Worm (Caenorhabditis elegans) whole organism, L4 larva: Measurements from ENCODE around the gene T05H4.15.

ENCODE experiments used
- F26F4.8 ChIP-seq: fragments of 200-800 bp; sonication (Bioruptor generic); conservative IDR thresholded peaks from 2 replicates; pipeline ENCODE4 v1.3.6; 2022; ENCODE audit warnings: missing genetic modification characterization, missing compliant biosample characterization
- F37D6.2 ChIP-seq: sonication (generic microtip); optimal IDR thresholded peaks from 2 replicates; lab custom pipeline; 2016; ENCODE audit warnings: mild to moderate bottlenecking, missing genetic modification characterization, missing compliant biosample characterization
- F44E2.7 ChIP-seq: fragments of 200-800 bp; sonication (Bioruptor generic); IDR thresholded peaks from 2 replicates; pipeline ENCODE4 v2.1.2; 2022; ENCODE audit warnings: missing genetic modification characterization, missing compliant biosample characterization
- F49E8.2 ChIP-seq: sonication (generic microtip); optimal IDR thresholded peaks from 2 replicates; lab custom pipeline; 2016; ENCODE audit warnings: missing compliant biosample characterization, mild to moderate bottlenecking, missing genetic modification characterization, borderline replicate concordance
- T20F7.1 ChIP-seq: fragments of 200-800 bp; sonication (Bioruptor generic); optimal IDR thresholded peaks from 2 replicates; lab custom pipeline; 2018; ENCODE audit warnings: mild to moderate bottlenecking, missing genetic modification characterization, missing compliant biosample characterization
- Y105C5A.15 ChIP-seq: fragments of 200-800 bp; sonication (Bioruptor generic); IDR thresholded peaks from 2 replicates; pipeline ENCODE4 v1.3.6; 2022; ENCODE audit warnings: missing genetic modification characterization, missing compliant biosample characterization
- Y5F2A.4 ChIP-seq: fragments of 200-800 bp; sonication (Bioruptor generic); optimal IDR thresholded peaks from 2 replicates; lab custom pipeline; 2018; ENCODE audit warnings: mild to moderate bottlenecking, missing genetic modification characterization, missing compliant biosample characterization
- ZK337.2 ChIP-seq: fragments of 200-800 bp; sonication (Bioruptor generic); IDR thresholded peaks from 2 replicates; pipeline ENCODE4 v1.3.6; 2022; ENCODE audit warnings: missing genetic modification reagents, missing genetic modification characterization, missing compliant biosample characterization
- aly-2 ChIP-seq: sonication (generic microtip); optimal IDR thresholded peaks from 2 replicates; lab custom pipeline; 2018; ENCODE audit warnings: missing biosample characterization, missing genetic modification characterization
- ama-1 ChIP-seq: fragments of 150-350 bp; optimal IDR thresholded peaks from 2 replicates; lab custom pipeline; 2014; ENCODE audit warnings: inconsistent platforms, mixed read lengths
- arid-1 ChIP-seq: fragments of 200-800 bp; sonication (Bioruptor generic); conservative IDR thresholded peaks from 2 replicates; pipeline ENCODE4 v1.3.6; 2022; ENCODE audit warnings: missing genetic modification reagents, missing genetic modification characterization, missing compliant biosample characterization
- ceh-32 ChIP-seq: sonication (generic microtip); optimal IDR thresholded peaks from 2 replicates; lab custom pipeline; 2016; ENCODE audit warnings: mild to moderate bottlenecking, missing genetic modification characterization, missing compliant biosample characterization; ENCODE audit not compliant: poor library complexity
- ceh-62 ChIP-seq: sonication (generic microtip); optimal IDR thresholded peaks from 2 replicates; lab custom pipeline; 2017; ENCODE audit warnings: missing biosample characterization, missing genetic modification characterization
- ces-1 ChIP-seq: fragments of 150-350 bp; sonication (generic microtip); optimal IDR thresholded peaks from 4 replicates; lab custom pipeline; 2014; ENCODE audit warnings: missing biosample characterization, missing genetic modification reagents, missing genetic modification characterization
- cey-2 ChIP-seq: sonication (generic microtip); optimal IDR thresholded peaks from 3 replicates; lab custom pipeline; 2017; ENCODE audit warnings: missing genetic modification characterization, mild to moderate bottlenecking, missing compliant biosample characterization, antibody characterized with exemption, borderline replicate concordance; ENCODE audit not compliant: insufficient read depth
- ctbp-1 ChIP-seq: fragments of 200-800 bp; sonication (Bioruptor generic); IDR thresholded peaks from 2 replicates; pipeline ENCODE4 v1.3.6; 2022; ENCODE audit warnings: missing genetic modification reagents, missing genetic modification characterization, missing compliant biosample characterization
- daf-16 ChIP-seq, 3 experiments: sonication (generic microtip); optimal IDR thresholded peaks; 2 replicates each; lab custom pipeline; 2016 to 2017; ENCODE audit warnings: missing genetic modification characterization in 3 of 3, missing genetic modification reagents in 3 of 3, mild to moderate bottlenecking in 2 of 3, missing compliant biosample characterization in 2 of 3, missing biosample characterization in 1 of 3, moderate library complexity in 1 of 3
- daf-8 ChIP-seq: fragments of 200-800 bp; sonication (Bioruptor generic); IDR thresholded peaks from 2 replicates; pipeline ENCODE4 v1.3.6; 2022; ENCODE audit warnings: missing genetic modification characterization, missing compliant biosample characterization
- dmd-6 ChIP-seq: fragments of 200-800 bp; sonication (Bioruptor generic); IDR thresholded peaks from 2 replicates; pipeline ENCODE4 v1.3.6; 2022; ENCODE audit warnings: missing genetic modification reagents, missing genetic modification characterization, missing compliant biosample characterization
- dmd-8 ChIP-seq: fragments of 200-800 bp; sonication (Bioruptor generic); IDR thresholded peaks from 2 replicates; pipeline ENCODE4 v1.3.6; 2022; ENCODE audit warnings: missing genetic modification characterization, missing compliant biosample characterization
- duxl-1 ChIP-seq: sonication (generic microtip); optimal IDR thresholded peaks from 2 replicates; lab custom pipeline; 2016; ENCODE audit warnings: mild to moderate bottlenecking, missing genetic modification characterization, moderate library complexity, missing compliant biosample characterization; ENCODE audit not compliant: poor library complexity
- egl-27 ChIP-seq: sonication (generic microtip); optimal IDR thresholded peaks from 3 replicates; lab custom pipeline; 2017; ENCODE audit warnings: missing biosample characterization, missing genetic modification reagents, missing genetic modification characterization
- fkh-10 ChIP-seq: fragments of 150-350 bp; optimal IDR thresholded peaks from 2 replicates; lab custom pipeline; 2014; ENCODE audit warnings: missing biosample characterization, missing genetic modification reagents, missing genetic modification characterization
- hlh-11 ChIP-seq: fragments of 200-800 bp; sonication (Bioruptor generic); optimal IDR thresholded peaks from 2 replicates; lab custom pipeline; 2018; ENCODE audit warnings: mild to moderate bottlenecking, missing genetic modification characterization, missing compliant biosample characterization
- hmg-1.1 ChIP-seq: fragments of 200-800 bp; sonication (Bioruptor generic); IDR thresholded peaks from 2 replicates; pipeline ENCODE4 v1.3.6; 2022; ENCODE audit warnings: missing genetic modification reagents, missing genetic modification characterization, missing compliant biosample characterization
- jun-1 ChIP-seq: fragments of 150-350 bp; optimal IDR thresholded peaks from 2 replicates; lab custom pipeline; 2014; ENCODE audit warnings: missing biosample characterization, missing genetic modification reagents, missing genetic modification characterization
- lim-7 ChIP-seq: fragments of 200-800 bp; sonication (Bioruptor generic); IDR thresholded peaks from 2 replicates; pipeline ENCODE4 v1.3.6; 2022; ENCODE audit warnings: missing genetic modification characterization, missing compliant biosample characterization
- lin-1 ChIP-seq: fragments of 200-800 bp; sonication (Bioruptor generic); IDR thresholded peaks from 2 replicates; pipeline ENCODE4 v1.3.6; 2022; ENCODE audit warnings: missing genetic modification reagents, missing genetic modification characterization, missing compliant biosample characterization
- lin-29 ChIP-seq: fragments of 200-800 bp; sonication (Bioruptor generic); IDR thresholded peaks from 2 replicates; pipeline ENCODE4 v1.3.6; 2022; ENCODE audit warnings: missing genetic modification reagents, missing genetic modification characterization, missing compliant biosample characterization
- lin-38 ChIP-seq: fragments of 200-800 bp; sonication (Bioruptor generic); IDR thresholded peaks from 2 replicates; pipeline ENCODE4 v1.3.6; 2022; ENCODE audit warnings: missing genetic modification reagents, missing genetic modification characterization, missing compliant biosample characterization
- lir-3 ChIP-seq: sonication (generic microtip); optimal IDR thresholded peaks from 2 replicates; lab custom pipeline; 2016; ENCODE audit warnings: mild to moderate bottlenecking, missing genetic modification characterization, missing compliant biosample characterization
- mdl-1 ChIP-seq, 2 experiments: fragments of 150-350 bp in 1 of 2; sonication (generic microtip) in 1 of 2; optimal IDR thresholded peaks; 2 replicates each; lab custom pipeline; 2014 to 2017; ENCODE audit warnings: missing biosample characterization in 2 of 2, missing genetic modification characterization in 2 of 2
- mep-1 ChIP-seq: fragments of 150-350 bp; sonication (generic microtip); optimal IDR thresholded peaks from 3 replicates; lab custom pipeline; 2014; ENCODE audit warnings: missing biosample characterization, missing genetic modification characterization
- mes-2 ChIP-seq: sonication (generic microtip); optimal IDR thresholded peaks from 2 replicates; lab custom pipeline; 2016; ENCODE audit warnings: missing genotype, mild to moderate bottlenecking, missing genetic modification characterization, missing compliant biosample characterization; ENCODE audit not compliant: poor library complexity, severe bottlenecking
- mxl-3 ChIP-seq: fragments of 200-800 bp; sonication (Bioruptor generic); optimal IDR thresholded peaks from 2 replicates; lab custom pipeline; 2018; ENCODE audit warnings: mild to moderate bottlenecking, missing genetic modification characterization, missing compliant biosample characterization
- nhr-11 ChIP-seq: fragments of 150-350 bp; optimal IDR thresholded peaks from 2 replicates; lab custom pipeline; 2014; ENCODE audit warnings: missing biosample characterization, missing genetic modification characterization
- nhr-237 ChIP-seq: sonication (generic microtip); optimal IDR thresholded peaks from 2 replicates; lab custom pipeline; 2017; ENCODE audit warnings: missing biosample characterization, missing genetic modification characterization
- nhr-28 ChIP-seq: fragments of 150-350 bp; optimal IDR thresholded peaks from 2 replicates; lab custom pipeline; 2014; ENCODE audit warnings: missing biosample characterization, missing genetic modification characterization
- nhr-48 ChIP-seq: sonication (generic microtip); optimal IDR thresholded peaks from 2 replicates; lab custom pipeline; 2016; ENCODE audit warnings: mild to moderate bottlenecking, missing genetic modification characterization, missing compliant biosample characterization
- nhr-77 ChIP-seq: fragments of 150-350 bp; optimal IDR thresholded peaks from 2 replicates; lab custom pipeline; 2014; ENCODE audit warnings: missing biosample characterization, missing genetic modification characterization
- php-3 ChIP-seq: fragments of 200-800 bp; sonication (Bioruptor generic); IDR thresholded peaks from 2 replicates; pipeline ENCODE4 v1.3.6; 2022; ENCODE audit warnings: missing genetic modification reagents, missing genetic modification characterization, missing compliant biosample characterization
- pqm-1 ChIP-seq: sonication (generic microtip); optimal IDR thresholded peaks from 2 replicates; lab custom pipeline; 2017; ENCODE audit warnings: missing biosample characterization, missing genetic modification characterization
- sdz-12 ChIP-seq: fragments of 200-800 bp; sonication (Bioruptor generic); optimal IDR thresholded peaks from 2 replicates; lab custom pipeline; 2018; ENCODE audit warnings: mild to moderate bottlenecking, missing genetic modification characterization, missing compliant biosample characterization
- skn-1 ChIP-seq: fragments of 150-350 bp; optimal IDR thresholded peaks from 2 replicates; lab custom pipeline; 2014; ENCODE audit warnings: missing biosample characterization, missing genetic modification characterization
- snpc-1.2 ChIP-seq: fragments of 200-800 bp; sonication (Bioruptor generic); IDR thresholded peaks from 2 replicates; pipeline ENCODE4 v1.3.6; 2022; ENCODE audit warnings: missing genetic modification reagents, missing genetic modification characterization, missing compliant biosample characterization
- snpc-4 ChIP-seq: fragments of 150-350 bp; optimal IDR thresholded peaks from 2 replicates; lab custom pipeline; 2014; ENCODE audit warnings: missing biosample characterization, missing genetic modification characterization
- spr-3 ChIP-seq: fragments of 200-800 bp; sonication (Bioruptor generic); optimal IDR thresholded peaks from 2 replicates; lab custom pipeline; 2018; ENCODE audit warnings: mild to moderate bottlenecking, missing genetic modification characterization, missing compliant biosample characterization
- tra-1 ChIP-seq: fragments of 200-800 bp; sonication (Bioruptor generic); IDR thresholded peaks from 2 replicates; pipeline ENCODE4 v1.3.6; 2022; ENCODE audit warnings: missing genetic modification reagents, missing genetic modification characterization, missing compliant biosample characterization
- unc-130 ChIP-seq: sonication (generic microtip); optimal IDR thresholded peaks from 2 replicates; lab custom pipeline; 2016; ENCODE audit warnings: missing genetic modification reagents, missing genetic modification characterization, missing compliant biosample characterization
- unc-39 ChIP-seq: sonication (generic microtip); optimal IDR thresholded peaks from 2 replicates; lab custom pipeline; 2017; ENCODE audit warnings: missing biosample characterization, missing genetic modification characterization
- zip-11 ChIP-seq: fragments of 200-800 bp; sonication (Bioruptor generic); IDR thresholded peaks from 2 replicates; pipeline ENCODE4 v1.3.6; 2022; ENCODE audit warnings: missing genetic modification characterization, missing compliant biosample characterization

T05H4.15 gene

DNA sequence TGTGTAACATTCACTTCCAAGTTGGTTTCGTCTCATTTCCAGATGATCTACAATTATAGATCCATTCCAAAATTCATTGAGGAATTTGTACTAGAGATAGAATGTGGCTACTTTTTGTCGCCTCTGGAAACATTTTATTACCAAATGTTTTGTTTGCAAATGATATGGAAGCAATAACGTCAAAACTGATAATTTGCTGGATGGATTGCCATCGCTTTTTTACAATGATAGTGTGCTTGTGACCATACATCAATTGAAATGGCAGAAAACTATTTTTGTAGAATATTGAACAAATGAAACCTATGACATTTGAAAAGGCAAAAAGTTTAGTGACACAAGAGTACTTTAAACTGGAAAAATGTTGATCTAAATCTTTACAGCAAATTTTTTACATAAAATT lies 27.0 kb downstream of the T05H4.15 start (continued):
- TF ChIP-seq nhr-11, result no peak
- no peak for TF ChIP-seq lir-3 (tag; lab: Kevin White, UChicago)
- TF ChIP-seq snpc-4 (tag; lab: Kevin White, UChicago), result no peak
- no peak for TF ChIP-seq lin-38 (GFP tag; lab: Robert Waterston, UW)
- no peak for TF ChIP-seq daf-16 (GFP tag; optimal IDR thresholded peaks at IDR 0.05; lab: Kevin White, UChicago)
- peak; percentile 40 for TF ChIP-seq daf-16 (tag; optimal IDR thresholded peaks at IDR 0.05; lab: Kevin White, UChicago)
- TF ChIP-seq spr-3 (GFP tag; lab: Kevin White, UChicago), result no peak
- TF ChIP-seq dmd-6, result peak; percentile 60
- no peak for TF ChIP-seq sdz-12 (GFP tag; lab: Kevin White, UChicago)
- no peak for TF ChIP-seq F44E2.7 (GFP tag; lab: Robert Waterston, UW)
- no peak for TF ChIP-seq daf-8 (GFP tag; lab: Robert Waterston, UW)
- TF ChIP-seq Y105C5A.15 (GFP tag; lab: Robert Waterston, UW), result no peak
- no peak for TF ChIP-seq lin-29 (GFP tag; lab: Robert Waterston, UW)
- no peak for TF ChIP-seq ctbp-1 (GFP tag; lab: Robert Waterston, UW)
- no peak for TF ChIP-seq nhr-237 (tag; lab: Kevin White, UChicago)
- no peak for TF ChIP-seq lin-1 (GFP tag; lab: Robert Waterston, UW)
- TF ChIP-seq F26F4.8 (GFP tag; lab: Robert Waterston, UW), result no peak
- TF ChIP-seq mep-1 (tag; lab: Kevin White, UChicago), result no peak
- TF ChIP-seq unc-130, result no peak
- no peak for TF ChIP-seq duxl-1
- TF ChIP-seq ceh-32, result no peak
- TF ChIP-seq php-3 (GFP tag; lab: Robert Waterston, UW), result 0 out of 2 replicates have a peak, but pooled peaks have one; percentile 42
- TF ChIP-seq tra-1 (GFP tag; lab: Robert Waterston, UW), result no peak
- TF ChIP-seq Y5F2A.4 (GFP tag; lab: Kevin White, UChicago), result no peak
- TF ChIP-seq ceh-62 (tag; lab: Kevin White, UChicago), result no peak
- no peak for TF ChIP-seq ama-1 (lab: Kevin White, UChicago)
- TF ChIP-seq mdl-1 (tag; optimal IDR thresholded peaks at IDR 0.05; lab: Kevin White, UChicago), result no peak
- TF ChIP-seq cey-2 (tag; lab: Kevin White, UChicago), result no peak
- no peak for TF ChIP-seq zip-11
- TF ChIP-seq fkh-10, result no peak
- TF ChIP-seq hmg-1.1 (GFP tag; lab: Robert Waterston, UW), result no peak
- peak; percentile 60 for TF ChIP-seq nhr-28
- no peak for TF ChIP-seq arid-1 (GFP tag; lab: Robert Waterston, UW)
- TF ChIP-seq unc-39 (tag; lab: Kevin White, UChicago), result no peak
- no peak for TF ChIP-seq dmd-8 (GFP tag; lab: Robert Waterston, UW)
- TF ChIP-seq pqm-1 (tag; lab: Kevin White, UChicago), result peak; percentile 69
- no peak for TF ChIP-seq egl-27 (tag; lab: Kevin White, UChicago)

DNA sequence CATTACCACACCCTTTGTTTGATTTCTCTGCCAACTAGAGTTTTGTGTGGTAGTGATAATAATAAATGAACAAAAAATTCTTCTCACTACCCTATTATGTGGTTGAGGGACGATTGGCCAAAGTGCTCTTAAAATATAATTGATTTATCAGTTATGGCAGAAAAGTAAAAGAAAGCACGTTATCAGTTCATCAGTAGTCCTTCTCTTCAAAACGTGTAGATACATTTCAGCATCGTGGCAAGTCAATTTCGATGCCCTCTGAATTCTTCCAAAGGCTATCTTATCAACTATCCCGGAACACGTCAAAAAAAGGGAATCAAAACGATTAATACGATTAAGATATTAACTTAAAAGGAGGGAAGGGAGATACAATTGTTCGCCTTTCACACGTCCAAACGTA lies 28.5 kb downstream of the T05H4.15 start:
- TF ChIP-seq jun-1 (tag; lab: Kevin White, UChicago) (no peak), mdl-1 (tag; optimal IDR thresholded peaks at IDR 0.05; lab: Kevin White, UChicago) (peak in 1 of 2 experiments; percentile 46), mxl-3 (GFP tag; lab: Kevin White, UChicago) (peak; percentile 57), hmg-1.1 (GFP tag; lab: Robert Waterston, UW) (no peak), mep-1 (tag; lab: Kevin White, UChicago) (peak; percentile 30), egl-27 (tag; lab: Kevin White, UChicago) (no peak), snpc-1.2 (GFP tag; lab: Robert Waterston, UW) (no peak), nhr-28 (peak; percentile 87), sdz-12 (GFP tag; lab: Kevin White, UChicago) (no peak), ZK337.2 (GFP tag; lab: Robert Waterston, UW) (no peak), skn-1 (no peak), lim-7 (GFP tag; lab: Robert Waterston, UW) (no peak), ces-1 (GFP tag; lab: Kevin White, UChicago) (no peak), mes-2 (no peak), aly-2 (no peak), hlh-11 (tag; lab: Kevin White, UChicago) (peak; percentile 85), T20F7.1 (GFP tag; lab: Kevin White, UChicago) (peak; percentile 35), snpc-4 (tag; lab: Kevin White, UChicago) (no peak), nhr-48 (tag; lab: Kevin White, UChicago) (peak; percentile 71), F26F4.8 (GFP tag; lab: Robert Waterston, UW) (no peak), F49E8.2 (tag; lab: Kevin White, UChicago) (no peak), F37D6.2 (tag; lab: Kevin White, UChicago) (no peak), ama-1 (lab: Kevin White, UChicago) (no peak), nhr-77 (tag; lab: Kevin White, UChicago) (no peak)
